Worm (Caenorhabditis elegans) whole organism, L4 larva: ENCODE data around the gene pfd-2.

ENCODE experiments used
- aha-1 ChIP-seq: fragments of 150-350 bp; peaks from one replicate; lab custom pipeline; 2014; ENCODE audit warnings: missing biosample characterization, missing genetic modification characterization
- ceh-82 ChIP-seq: sonication (generic microtip); optimal IDR thresholded peaks from 2 replicates; lab custom pipeline; 2017; ENCODE audit warnings: missing biosample characterization, missing genetic modification characterization
- mes-2 ChIP-seq: sonication (generic microtip); optimal IDR thresholded peaks from 2 replicates; lab custom pipeline; 2016; ENCODE audit warnings: missing genotype, mild to moderate bottlenecking, missing genetic modification characterization, missing compliant biosample characterization; ENCODE audit not compliant: poor library complexity, severe bottlenecking

- no peak for TF ChIP-seq mes-2 (tag; lab: Kevin White, UChicago)
- peak; percentile 70 for TF ChIP-seq aha-1 (tag; lab: Kevin White, UChicago)
- no peak for TF ChIP-seq ceh-82
Observed at ce11 chrII:4372867-4373397, 46.4 kb downstream of the pfd-2 start.
